Fruit fly (Drosophila melanogaster) whole organism, wandering third instar larva: Measurements from ENCODE around the gene ida.

Source experiments
- Abd-B ChIP-seq: fragments of >200 bp; optimal IDR thresholded peaks from 2 replicates; lab custom pipeline; 2017; ENCODE audit warnings: missing biosample characterization, missing genetic modification characterization
- Hr78 ChIP-seq: fragments of >200 bp; optimal IDR thresholded peaks from 2 replicates; lab custom pipeline; 2017; ENCODE audit warnings: missing biosample characterization, missing genetic modification characterization
- Sp1 ChIP-seq: fragments of 200-800 bp; sonication (Bioruptor generic); optimal IDR thresholded peaks from 3 replicates; lab custom pipeline; 2019; ENCODE audit warnings: missing biosample characterization, mild to moderate bottlenecking, missing genetic modification characterization, moderate library complexity
- br ChIP-seq: fragments of 200-800 bp; sonication (Bioruptor generic); optimal IDR thresholded peaks from 2 replicates; lab custom pipeline; 2016; ENCODE audit warnings: missing biosample characterization, missing genetic modification characterization
- dl ChIP-seq, 2 experiments: fragments of 175-275, 200-275 bp in 1 of 2; fragments of 200-275 bp in 1 of 2; sonication (Bioruptor generic); optimal IDR thresholded peaks; lab custom pipeline; 2018; ENCODE audit warnings: mild to moderate bottlenecking in 2 of 2, missing biosample characterization in 2 of 2, missing genetic modification characterization in 2 of 2, moderate library complexity in 2 of 2; ENCODE audit not compliant: partially characterized antibody in 2 of 2, insufficient read depth in 1 of 2
- dmrt93B ChIP-seq: fragments of 200-800 bp; sonication (Bioruptor generic); optimal IDR thresholded peaks from 2 replicates; lab custom pipeline; 2018; ENCODE audit warnings: missing biosample characterization, mild to moderate bottlenecking, missing genetic modification characterization
- ey ChIP-seq: fragments of 200-800 bp; sonication (Bioruptor generic); optimal IDR thresholded peaks from 2 replicates; lab custom pipeline; 2016; ENCODE audit warnings: missing biosample characterization, missing genetic modification characterization
- h ChIP-seq: fragments of 200-800 bp; sonication (Bioruptor generic); optimal IDR thresholded peaks from 3 replicates; lab custom pipeline; 2016; ENCODE audit warnings: missing biosample characterization, mild to moderate bottlenecking, missing genetic modification characterization
- rgr ChIP-seq: fragments of 200-800 bp; sonication (Bioruptor generic); optimal IDR thresholded peaks from 3 replicates; lab custom pipeline; 2016; ENCODE audit warnings: missing biosample characterization, mild to moderate bottlenecking, missing genetic modification characterization
- woc ChIP-seq: sonication (Bioruptor generic); optimal IDR thresholded peaks from 2 replicates; lab custom pipeline; 2016; ENCODE audit warnings: missing biosample characterization, mild to moderate bottlenecking, missing genetic modification characterization

- TF ChIP-seq Hr78 (GFP tag; lab: Kevin White, UChicago) (no peak), dl (GFP tag; optimal IDR thresholded peaks at IDR 0.05; lab: Kevin White, UChicago; ENCODE audit: insufficient read depth in 1 of 2, partially characterized antibody in 2 of 2) (no peak), woc (GFP tag; lab: Kevin White, UChicago) (no peak), dmrt93B (GFP tag; lab: Kevin White, UChicago) (no peak), br (GFP tag; lab: Kevin White, UChicago) (no peak), h (no peak), Sp1 (GFP tag; lab: Kevin White, UChicago) (no peak), rgr (GFP tag; lab: Kevin White, UChicago) (no peak), Abd-B (no peak), ey (no peak)
Observed at dm6 chr3L:3949205-3949604, 44.1 kb downstream of the ida start, which contains the start of gene CG14983.
